Fruit fly (Drosophila melanogaster) whole organism, adult: ENCODE data around the gene CG43402.

Experiments used
- CG11617 ChIP-seq: fragments of 200-800 bp; sonication (Bioruptor generic); optimal IDR thresholded peaks from 2 replicates; lab custom pipeline; 2017; ENCODE audit warnings: mild to moderate bottlenecking, missing biosample characterization, missing genetic modification reagents, missing genetic modification characterization
- CG5204 ChIP-seq: fragments of 200-800 bp; sonication (Bioruptor generic); optimal IDR thresholded peaks from 2 replicates; lab custom pipeline; 2016; ENCODE audit warnings: missing biosample characterization, missing genetic modification characterization
- Hr96 ChIP-seq: fragments of 200-800 bp; sonication (Bioruptor generic); optimal IDR thresholded peaks from 2 replicates; lab custom pipeline; 2016; ENCODE audit warnings: missing biosample characterization, missing genetic modification characterization
- cnc ChIP-seq, 2 experiments: fragments of >200 bp; optimal IDR thresholded peaks; 2 replicates each; lab custom pipeline; 2017
- kay ChIP-seq: fragments of 200-800 bp; sonication (Bioruptor generic); peaks from one replicate; lab custom pipeline; 2016; ENCODE audit warnings: missing biosample characterization, missing genetic modification characterization, borderline replicate concordance
- tj ChIP-seq: fragments of 200-800 bp; sonication (Bioruptor generic); optimal IDR thresholded peaks from 3 replicates; lab custom pipeline; 2017; ENCODE audit warnings: missing biosample characterization, mild to moderate bottlenecking, missing genetic modification characterization, moderate library complexity

DNA sequence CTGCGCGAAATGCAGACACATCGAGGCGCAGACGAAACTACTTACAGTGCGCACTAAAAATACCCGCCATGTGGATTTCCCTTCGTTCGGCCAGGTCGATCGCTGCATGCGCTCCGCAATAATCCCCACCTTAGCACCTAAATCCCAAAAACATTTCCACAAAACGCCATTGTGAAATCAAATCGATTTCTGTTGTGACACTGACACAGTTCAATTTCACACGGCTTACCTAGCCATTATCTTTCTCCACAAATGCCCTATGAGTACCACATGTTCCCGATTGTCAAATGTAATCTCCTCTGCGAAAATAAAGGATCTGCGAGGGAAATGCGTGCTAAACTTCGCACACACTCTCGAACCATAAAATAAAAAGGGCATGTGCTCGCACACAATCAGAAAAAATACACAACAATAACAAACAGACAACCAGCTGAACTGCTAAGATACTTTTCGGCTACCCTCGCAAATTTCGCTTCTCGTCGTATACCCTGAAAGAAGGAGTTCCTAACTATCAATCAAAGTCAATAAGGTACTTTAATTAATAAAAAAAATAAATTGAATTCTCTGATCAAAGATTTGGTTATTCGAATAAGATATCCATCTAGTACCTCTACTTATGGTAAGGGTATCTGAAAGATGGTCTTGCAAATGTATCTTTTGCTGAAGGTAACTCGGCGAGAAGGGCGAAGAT, 43.7 kb downstream of the CG43402 start:
- TF ChIP-seq CG5204 (no peak), cnc (optimal IDR thresholded peaks at IDR 0.05; lab: Kevin White, UChicago) (no peak), CG11617 (GFP tag; lab: Kevin White, UChicago) (no peak), Hr96 (GFP tag; lab: Kevin White, UChicago) (no peak), tj (GFP tag; lab: Kevin White, UChicago) (no peak), kay (GFP tag; lab: Kevin White, UChicago) (no peak)
